Worm (Caenorhabditis elegans) whole organism, L1 larva: ENCODE measurements around the gene asp-15.

Source experiments
- C34B4.2 ChIP-seq: sonication (generic microtip); optimal IDR thresholded peaks from 2 replicates; lab custom pipeline; 2017; ENCODE audit warnings: mild to moderate bottlenecking, missing genetic modification characterization, missing compliant biosample characterization
- aly-2 ChIP-seq: fragments of 150-350 bp; optimal IDR thresholded peaks from 2 replicates; lab custom pipeline; 2014; ENCODE audit warnings: missing biosample characterization, missing genetic modification characterization
- mep-1 ChIP-seq: fragments of 150-350 bp; optimal IDR thresholded peaks from 2 replicates; lab custom pipeline; 2014; ENCODE audit warnings: missing biosample characterization, missing genetic modification characterization
- nhr-11 ChIP-seq: fragments of 150-350 bp; optimal IDR thresholded peaks from 2 replicates; lab custom pipeline; 2014; ENCODE audit warnings: missing biosample characterization, missing genetic modification characterization
- nhr-77 ChIP-seq: fragments of 150-350 bp; optimal IDR thresholded peaks from 2 replicates; lab custom pipeline; 2014; ENCODE audit warnings: missing biosample characterization, missing genetic modification characterization
- zip-4 ChIP-seq: fragments of 200-800 bp; sonication (Bioruptor generic); optimal IDR thresholded peaks from 2 replicates; lab custom pipeline; 2018; ENCODE audit warnings: mild to moderate bottlenecking, missing genetic modification characterization, moderate library complexity, missing compliant biosample characterization

- TF ChIP-seq nhr-77 (tag; lab: Kevin White, UChicago) (no peak), zip-4 (GFP tag; lab: Kevin White, UChicago) (no peak), C34B4.2 (no peak), mep-1 (tag; lab: Kevin White, UChicago) (no peak), aly-2 (tag; lab: Kevin White, UChicago) (no peak), nhr-11 (tag; lab: Kevin White, UChicago) (no peak)
Observed at ce11 chrV:18998045-18998444, 46.6 kb downstream of the asp-15 start, which contains the start of gene tgt-2.
